Worm (Caenorhabditis elegans) whole organism, mixed stage, embryonic: ENCODE measurements around the gene str-56.

ENCODE experiments used
- M03D4.4 ChIP-seq: sonication (generic microtip); optimal IDR thresholded peaks from 2 replicates; lab custom pipeline; 2017; ENCODE audit warnings: mild to moderate bottlenecking, missing genetic modification characterization, missing compliant biosample characterization
- bed-3 ChIP-seq: fragments of 200-800 bp; sonication (Bioruptor generic); optimal IDR thresholded peaks from 3 replicates; lab custom pipeline; 2018; ENCODE audit warnings: mild to moderate bottlenecking, missing genetic modification characterization, moderate library complexity, missing compliant biosample characterization
- blmp-1 ChIP-seq: fragments of 150-350 bp; optimal IDR thresholded peaks from 2 replicates; lab custom pipeline; 2014; ENCODE audit warnings: missing biosample characterization, missing genetic modification characterization
- ceh-39 ChIP-seq: fragments of 150-350 bp; optimal IDR thresholded peaks from 2 replicates; lab custom pipeline; 2014; ENCODE audit warnings: missing biosample characterization, missing genetic modification characterization
- ceh-43 ChIP-seq: fragments of 200-800 bp; sonication (Bioruptor generic); optimal IDR thresholded peaks from 2 replicates; lab custom pipeline; 2018; ENCODE audit warnings: mild to moderate bottlenecking, missing genetic modification characterization, moderate library complexity, missing compliant biosample characterization
- ces-1 ChIP-seq: fragments of 150-350 bp; optimal IDR thresholded peaks from 2 replicates; lab custom pipeline; 2014; ENCODE audit warnings: missing biosample characterization, missing genetic modification reagents, missing genetic modification characterization
- cnd-1 ChIP-seq: fragments of 200-800 bp; sonication (Bioruptor generic); optimal IDR thresholded peaks from 2 replicates; lab custom pipeline; 2018; ENCODE audit warnings: mild to moderate bottlenecking, missing genetic modification characterization, missing compliant biosample characterization
- drap-1 ChIP-seq: fragments of 200-800 bp; sonication (Bioruptor generic); optimal IDR thresholded peaks from 3 replicates; lab custom pipeline; 2018; ENCODE audit warnings: mild to moderate bottlenecking, missing genetic modification characterization, missing compliant biosample characterization
- elt-1 ChIP-seq: sonication (generic microtip); optimal IDR thresholded peaks from 2 replicates; lab custom pipeline; 2017; ENCODE audit warnings: missing genetic modification characterization, mild to moderate bottlenecking, missing compliant biosample characterization, antibody characterized with exemption, moderate library complexity, borderline replicate concordance; ENCODE audit not compliant: insufficient read depth
- elt-3 ChIP-seq: fragments of 150-350 bp; optimal IDR thresholded peaks from 2 replicates; lab custom pipeline; 2014; ENCODE audit warnings: missing biosample characterization, missing genetic modification characterization
- flh-1 ChIP-seq: fragments of 200-800 bp; sonication (Bioruptor generic); optimal IDR thresholded peaks from 2 replicates; lab custom pipeline; 2018; ENCODE audit warnings: mild to moderate bottlenecking, missing genetic modification characterization, moderate library complexity, missing compliant biosample characterization
- ham-2 ChIP-seq: fragments of 200-800 bp; sonication (Bioruptor generic); optimal IDR thresholded peaks from 2 replicates; lab custom pipeline; 2018; ENCODE audit warnings: mild to moderate bottlenecking, missing genetic modification characterization, missing compliant biosample characterization
- hlh-1 ChIP-seq: fragments of 150-350 bp; optimal IDR thresholded peaks from 2 replicates; lab custom pipeline; 2014; ENCODE audit warnings: missing biosample characterization, missing genetic modification reagents, missing genetic modification characterization
- lin-13 ChIP-seq: fragments of 150-350 bp; optimal IDR thresholded peaks from 2 replicates; lab custom pipeline; 2014; ENCODE audit warnings: missing biosample characterization, missing genetic modification characterization
- lin-32 ChIP-seq: fragments of 200-800 bp; sonication (Bioruptor generic); optimal IDR thresholded peaks from 2 replicates; lab custom pipeline; 2018; ENCODE audit warnings: mild to moderate bottlenecking, missing genetic modification characterization, missing compliant biosample characterization
- lsy-2 ChIP-seq: fragments of 150-350 bp; optimal IDR thresholded peaks from 2 replicates; lab custom pipeline; 2014; ENCODE audit warnings: missing biosample characterization, missing genetic modification characterization
- mab-5 ChIP-seq: fragments of 150-350 bp; optimal IDR thresholded peaks from 2 replicates; lab custom pipeline; 2014; ENCODE audit warnings: missing biosample characterization, missing genetic modification characterization
- mep-1 ChIP-seq: fragments of 150-350 bp; optimal IDR thresholded peaks from 2 replicates; lab custom pipeline; 2017; ENCODE audit warnings: missing biosample characterization, missing genetic modification reagents, missing genetic modification characterization, inconsistent platforms
- mls-2 ChIP-seq: sonication (generic microtip); optimal IDR thresholded peaks from 2 replicates; lab custom pipeline; 2016; ENCODE audit warnings: mild to moderate bottlenecking, missing genetic modification characterization, moderate library complexity, missing compliant biosample characterization
- nhr-12 ChIP-seq: fragments of 150-350 bp; optimal IDR thresholded peaks from 2 replicates; lab custom pipeline; 2014; ENCODE audit warnings: missing biosample characterization, missing genetic modification characterization
- nhr-2 ChIP-seq: fragments of 150-350 bp; optimal IDR thresholded peaks from 2 replicates; lab custom pipeline; 2014; ENCODE audit warnings: missing biosample characterization, missing genetic modification characterization
- nhr-237 ChIP-seq: fragments of 150-350 bp; optimal IDR thresholded peaks from 2 replicates; lab custom pipeline; 2014; ENCODE audit warnings: missing biosample characterization, missing genetic modification characterization
- nhr-28 ChIP-seq: fragments of 150-350 bp; optimal IDR thresholded peaks from 2 replicates; lab custom pipeline; 2014; ENCODE audit warnings: missing biosample characterization, missing genetic modification characterization
- nhr-76 ChIP-seq: sonication (generic microtip); optimal IDR thresholded peaks from 2 replicates; lab custom pipeline; 2017; ENCODE audit warnings: missing biosample characterization, missing genetic modification characterization
- pha-4 ChIP-seq: fragments of 150-350 bp; optimal IDR thresholded peaks from 2 replicates; lab custom pipeline; 2018; ENCODE audit warnings: missing biosample characterization, missing genetic modification reagents, missing genetic modification characterization
- sptf-1 ChIP-seq: sonication (generic microtip); optimal IDR thresholded peaks from 2 replicates; lab custom pipeline; 2017; ENCODE audit warnings: mild to moderate bottlenecking, missing genetic modification characterization, moderate library complexity, missing compliant biosample characterization
- unc-120 ChIP-seq: sonication (generic microtip); optimal IDR thresholded peaks from 2 replicates; lab custom pipeline; 2017; ENCODE audit warnings: missing genetic modification characterization, missing compliant biosample characterization; ENCODE audit not compliant: poor library complexity, severe bottlenecking
- unc-39 ChIP-seq: fragments of 150-350 bp; optimal IDR thresholded peaks from 2 replicates; lab custom pipeline; 2014; ENCODE audit warnings: missing biosample characterization, missing genetic modification characterization
- unc-62 ChIP-seq: fragments of 150-350 bp; optimal IDR thresholded peaks from 2 replicates; lab custom pipeline; 2014; ENCODE audit warnings: missing biosample characterization, missing genetic modification reagents, missing genetic modification characterization
- zip-8 ChIP-seq: fragments of 150-350 bp; optimal IDR thresholded peaks from 2 replicates; lab custom pipeline; 2014; ENCODE audit warnings: missing biosample characterization, missing genetic modification characterization
- ztf-11 ChIP-seq: fragments of 150-350 bp; optimal IDR thresholded peaks from 2 replicates; lab custom pipeline; 2014; ENCODE audit warnings: missing biosample characterization, missing genetic modification characterization

The str-56 gene

ce11 chrV:15887708-15888295, 15.4 kb downstream of the str-56 start:
- TF ChIP-seq bed-3 (no peak), zip-8 (tag; lab: Kevin White, UChicago) (no peak), hlh-1 (tag; lab: Kevin White, UChicago) (no peak), ceh-43 (no peak), ham-2 (no peak), elt-1 (tag; lab: Kevin White, UChicago) (no peak), flh-1 (no peak), nhr-28 (tag; lab: Kevin White, UChicago) (no peak), nhr-2 (no peak), nhr-237 (tag; lab: Kevin White, UChicago) (no peak), lin-32 (GFP tag; lab: Kevin White, UChicago) (no peak), nhr-12 (no peak), unc-62 (GFP tag; lab: Kevin White, UChicago) (no peak), ztf-11 (tag; lab: Kevin White, UChicago) (no peak), unc-120 (tag; lab: Kevin White, UChicago) (no peak), sptf-1 (tag; lab: Kevin White, UChicago) (no peak)

ce11 chrV:15888751-15889150, 16.4 kb downstream of the str-56 start, which contains the start of gene cgt-1:
Gene cgt-1, minus strand, starts transcription at chrV:15888851.
- TF ChIP-seq pha-4 (tag; lab: Kevin White, UChicago), result no peak
- no peak for TF ChIP-seq elt-3 (tag; lab: Kevin White, UChicago)

ce11 chrV:15890115-15890514, 17.7 kb downstream of the str-56 start:
- TF ChIP-seq blmp-1 (tag; lab: Kevin White, UChicago), result no peak
- no peak for TF ChIP-seq unc-62 (GFP tag; lab: Kevin White, UChicago)
- TF ChIP-seq lin-13, result no peak
- TF ChIP-seq mls-2 (tag; lab: Kevin White, UChicago), result no peak
- TF ChIP-seq elt-1 (tag; lab: Kevin White, UChicago), result no peak
- no peak for TF ChIP-seq ztf-11 (tag; lab: Kevin White, UChicago)
- TF ChIP-seq mab-5, result no peak
- TF ChIP-seq zip-8 (tag; lab: Kevin White, UChicago), result no peak
- no peak for TF ChIP-seq mep-1 (tag; lab: Kevin White, UChicago)
- TF ChIP-seq nhr-76 (tag; lab: Kevin White, UChicago), result no peak
- TF ChIP-seq unc-39 (tag; lab: Kevin White, UChicago), result no peak
- TF ChIP-seq ceh-43, result no peak
- no peak for TF ChIP-seq M03D4.4 (tag; lab: Kevin White, UChicago)
- no peak for TF ChIP-seq flh-1
- no peak for TF ChIP-seq nhr-12
- no peak for TF ChIP-seq ham-2
- no peak for TF ChIP-seq nhr-2

- TF ChIP-seq ztf-11 (tag; lab: Kevin White, UChicago) (no peak), nhr-12 (no peak), mep-1 (tag; lab: Kevin White, UChicago) (no peak), ceh-43 (no peak), elt-3 (tag; lab: Kevin White, UChicago) (no peak), unc-120 (tag; lab: Kevin White, UChicago) (no peak), blmp-1 (tag; lab: Kevin White, UChicago) (no peak), M03D4.4 (tag; lab: Kevin White, UChicago) (no peak), lsy-2 (tag; lab: Kevin White, UChicago) (no peak), ces-1 (no peak), ham-2 (no peak), drap-1 (GFP tag; lab: Kevin White, UChicago) (no peak), ceh-39 (no peak), lin-32 (GFP tag; lab: Kevin White, UChicago) (no peak), zip-8 (tag; lab: Kevin White, UChicago) (no peak), unc-62 (GFP tag; lab: Kevin White, UChicago) (no peak), flh-1 (no peak), cnd-1 (tag; lab: Kevin White, UChicago) (no peak)
Measured at ce11 chrV:15891279-15891678, 18.9 kb downstream of the str-56 start.

- TF ChIP-seq ces-1, result no peak
Measured at ce11 chrV:15891761-15892160, 19.4 kb downstream of the str-56 start, which contains the start of gene T06C12.12. Gene T06C12.12, plus strand, starts transcription at chrV:15892061.
